Fruit fly (Drosophila melanogaster): ENCODE measurements around the gene Atg8b.

DNA sequence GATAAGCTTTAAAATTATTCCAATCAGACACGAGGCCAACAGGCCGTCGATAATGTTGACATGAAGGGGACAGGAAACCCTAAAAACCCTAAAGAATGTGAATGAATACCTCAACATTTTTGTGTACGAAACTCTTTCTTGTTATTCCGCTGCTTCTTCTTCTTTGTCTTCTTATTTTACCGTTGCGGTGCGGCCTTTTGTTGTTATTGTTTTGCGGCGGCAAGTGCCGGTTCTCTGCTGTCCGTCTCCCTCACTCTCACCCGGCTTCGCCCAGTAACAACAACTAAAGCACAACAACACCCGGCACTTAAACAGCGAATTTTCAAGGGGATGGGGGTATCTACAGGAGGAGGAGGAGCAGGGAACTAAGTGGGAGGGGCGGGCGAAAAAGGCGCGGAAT is 10.5 kb downstream of the Atg8b start:
- TF ChIP-seq CG6276 (GFP tag; optimal IDR thresholded peaks at IDR 0.05) (no peak), Ets96B (tag; optimal IDR thresholded peaks at IDR 0.05) (no peak), Hr38 (GFP tag; optimal IDR thresholded peaks at IDR 0.05) (no peak)
